Fruit fly (Drosophila melanogaster) whole organism, embryonic: ENCODE measurements around the gene Ir75d.

Experiments used
- Antp ChIP-seq: fragments of 200-800 bp; sonication (Bioruptor generic); optimal IDR thresholded peaks from 3 replicates; lab custom pipeline; 2016; ENCODE audit warnings: missing biosample characterization, missing genetic modification characterization
- Bteb2 ChIP-seq: fragments of 200-800 bp; sonication (Bioruptor generic); optimal IDR thresholded peaks from 2 replicates; lab custom pipeline; 2016; ENCODE audit warnings: missing biosample characterization, missing genetic modification characterization
- CG13424 ChIP-seq: fragments of 200-800 bp; sonication (Bioruptor generic); optimal IDR thresholded peaks from 2 replicates; lab custom pipeline; 2019; ENCODE audit warnings: missing biosample characterization, mild to moderate bottlenecking, missing genetic modification characterization, moderate library complexity
- CG16815 ChIP-seq: fragments of 200-800 bp; sonication (Bioruptor generic); optimal IDR thresholded peaks from 3 replicates; lab custom pipeline; 2017; ENCODE audit warnings: missing biosample characterization, mild to moderate bottlenecking, missing genetic modification characterization
- CG17802 ChIP-seq: fragments of 200-800 bp; sonication (Bioruptor generic); optimal IDR thresholded peaks from 2 replicates; lab custom pipeline; 2018; ENCODE audit warnings: missing biosample characterization, mild to moderate bottlenecking, missing genetic modification characterization, moderate library complexity
- CG17912 ChIP-seq: fragments of 200-800 bp; sonication (Bioruptor generic); optimal IDR thresholded peaks from 2 replicates; lab custom pipeline; 2018; ENCODE audit warnings: missing biosample characterization, mild to moderate bottlenecking, missing genetic modification characterization
- CG1832 ChIP-seq: fragments of 200-800 bp; sonication (Bioruptor generic); optimal IDR thresholded peaks from 2 replicates; lab custom pipeline; 2017; ENCODE audit warnings: missing biosample characterization, mild to moderate bottlenecking, missing genetic modification characterization, inconsistent platforms
- CG2199 ChIP-seq: fragments of 200-800 bp; sonication (Bioruptor generic); IDR thresholded peaks from 3 replicates; pipeline ENCODE4 v1.3.6; 2022; ENCODE audit warnings: missing biosample characterization, missing genetic modification characterization
- CG3847 ChIP-seq: fragments of 200-800 bp; sonication (Bioruptor generic); IDR thresholded peaks from 2 replicates; pipeline ENCODE4 v1.3.6; 2022; ENCODE audit warnings: missing biosample characterization, missing genetic modification characterization
- CG42726 ChIP-seq: fragments of 200-800 bp; sonication (Bioruptor generic); IDR thresholded peaks from 2 replicates; pipeline ENCODE4 v1.3.6; 2022; ENCODE audit warnings: missing biosample characterization, missing genetic modification characterization; ENCODE audit not compliant: partially characterized antibody
- CG4854 ChIP-seq: fragments of 200-800 bp; sonication (Bioruptor generic); optimal IDR thresholded peaks from 2 replicates; lab custom pipeline; 2016; ENCODE audit warnings: missing biosample characterization, missing genetic modification characterization, inconsistent platforms
- CG6683 ChIP-seq: fragments of 200-800 bp; sonication (Bioruptor generic); optimal IDR thresholded peaks from 2 replicates; lab custom pipeline; 2017; ENCODE audit warnings: missing biosample characterization, mild to moderate bottlenecking, missing genetic modification characterization, missing genetic modification reagents
- CG6791 ChIP-seq: fragments of 200-800 bp; sonication (Bioruptor generic); IDR thresholded peaks from 3 replicates; pipeline ENCODE4 v1.3.6; 2022; ENCODE audit warnings: missing biosample characterization, missing genetic modification characterization; ENCODE audit not compliant: partially characterized antibody
- CG7839 ChIP-seq: fragments of 200-800 bp; sonication (Bioruptor generic); optimal IDR thresholded peaks from 3 replicates; lab custom pipeline; 2018; ENCODE audit warnings: missing biosample characterization, mild to moderate bottlenecking, missing genetic modification characterization, moderate library complexity
- CG9437 ChIP-seq: fragments of 200-800 bp; sonication (Bioruptor generic); optimal IDR thresholded peaks from 2 replicates; lab custom pipeline; 2018; ENCODE audit warnings: missing biosample characterization, mild to moderate bottlenecking, missing genetic modification characterization
- CHES-1-like ChIP-seq: fragments of 200-800 bp; sonication (Bioruptor generic); optimal IDR thresholded peaks from 2 replicates; lab custom pipeline; 2016; ENCODE audit warnings: missing biosample characterization, missing genetic modification characterization
- CTCF ChIP-seq: fragments of 200-800 bp; sonication (Bioruptor generic); optimal IDR thresholded peaks from 2 replicates; lab custom pipeline; 2017; ENCODE audit warnings: missing biosample characterization, mild to moderate bottlenecking, missing genetic modification characterization, moderate library complexity
- Chrac-16 ChIP-seq: fragments of 200-800 bp; sonication (Bioruptor generic); optimal IDR thresholded peaks from 3 replicates; lab custom pipeline; 2016; ENCODE audit warnings: missing biosample characterization, missing genetic modification characterization
- D19B ChIP-seq: fragments of 200-800 bp; sonication (Bioruptor generic); optimal IDR thresholded peaks from 2 replicates; lab custom pipeline; 2017; ENCODE audit warnings: missing biosample characterization, mild to moderate bottlenecking, missing genetic modification characterization
- Dek ChIP-seq: fragments of 200-800 bp; sonication (Bioruptor generic); optimal IDR thresholded peaks from 3 replicates; lab custom pipeline; 2019; ENCODE audit warnings: missing biosample characterization, mild to moderate bottlenecking, missing genetic modification characterization, moderate library complexity
- HmgD ChIP-seq: fragments of 200-800 bp; sonication (Bioruptor generic); optimal IDR thresholded peaks from 3 replicates; lab custom pipeline; 2016; ENCODE audit warnings: missing biosample characterization, missing genetic modification characterization
- HmgZ ChIP-seq: fragments of 200-800 bp; sonication (Bioruptor generic); optimal IDR thresholded peaks from 2 replicates; lab custom pipeline; 2018; ENCODE audit warnings: missing biosample characterization, mild to moderate bottlenecking, missing genetic modification characterization
- Hr78 ChIP-seq, 2 experiments: fragments of 200-800 bp in 1 of 2; fragments of >200 bp in 1 of 2; sonication (Bioruptor generic) in 1 of 2; optimal IDR thresholded peaks; 2 replicates each; lab custom pipeline; 2017 to 2019; ENCODE audit warnings: missing biosample characterization in 2 of 2, missing genetic modification characterization in 2 of 2, mild to moderate bottlenecking in 1 of 2, moderate library complexity in 1 of 2
- Lhr ChIP-seq: fragments of 200-800 bp; sonication (Bioruptor generic); optimal IDR thresholded peaks from 3 replicates; lab custom pipeline; 2017; ENCODE audit warnings: mild to moderate bottlenecking, missing biosample characterization, missing genetic modification reagents, missing genetic modification characterization
- Lim3 ChIP-seq: fragments of 200-800 bp; sonication (Bioruptor generic); IDR thresholded peaks from 2 replicates; pipeline ENCODE4 v1.3.6; 2022; ENCODE audit warnings: missing biosample characterization, missing genetic modification characterization
- MESR4 ChIP-seq: fragments of 200-800 bp; sonication (Bioruptor generic); optimal IDR thresholded peaks from 2 replicates; lab custom pipeline; 2018; ENCODE audit warnings: missing biosample characterization, mild to moderate bottlenecking, missing genetic modification characterization, moderate library complexity
- Nf-YB ChIP-seq: fragments of 200-800 bp; sonication (Bioruptor generic); optimal IDR thresholded peaks from 3 replicates; lab custom pipeline; 2019; ENCODE audit warnings: missing biosample characterization, mild to moderate bottlenecking, missing genetic modification characterization, moderate library complexity
- Rfx ChIP-seq: fragments of 200-800 bp; sonication (Bioruptor generic); IDR thresholded peaks from 2 replicates; pipeline ENCODE4 v1.3.6; 2022; ENCODE audit warnings: missing biosample characterization, missing genetic modification characterization
- Sox100B ChIP-seq: fragments of 200-800 bp; sonication (Bioruptor generic); optimal IDR thresholded peaks from 3 replicates; lab custom pipeline; 2018; ENCODE audit warnings: missing biosample characterization, mild to moderate bottlenecking, missing genetic modification characterization
- Vsx1 ChIP-seq: fragments of 200-800 bp; sonication (Bioruptor generic); optimal IDR thresholded peaks from 2 replicates; lab custom pipeline; 2017; ENCODE audit warnings: missing biosample characterization, mild to moderate bottlenecking, missing genetic modification characterization, missing genetic modification reagents
- abd-A ChIP-seq: fragments of 200-800 bp; sonication (Bioruptor generic); optimal IDR thresholded peaks from 3 replicates; lab custom pipeline; 2019; ENCODE audit warnings: missing biosample characterization, mild to moderate bottlenecking, missing genetic modification characterization, moderate library complexity
- bcd ChIP-seq: fragments of 200-800 bp; sonication (Bioruptor generic); optimal IDR thresholded peaks from 2 replicates; lab custom pipeline; 2017; ENCODE audit warnings: missing biosample characterization, mild to moderate bottlenecking, missing genetic modification characterization
- cas ChIP-seq: fragments of 200-800 bp; sonication (Bioruptor generic); IDR thresholded peaks from 2 replicates; pipeline ENCODE4 v1.3.6; 2022; ENCODE audit warnings: missing biosample characterization, missing genetic modification characterization
- chinmo ChIP-seq: fragments of 200-800 bp; sonication (Bioruptor generic); IDR thresholded peaks from 4 replicates; pipeline ENCODE4 v1.3.6; 2022; ENCODE audit warnings: missing biosample characterization, missing genetic modification characterization; ENCODE audit not compliant: partially characterized antibody
- da ChIP-seq: fragments of 200-800 bp; sonication (Bioruptor generic); optimal IDR thresholded peaks from 2 replicates; lab custom pipeline; 2016; ENCODE audit warnings: missing biosample characterization, missing genetic modification characterization
- dati ChIP-seq: fragments of 200-800 bp; sonication (Bioruptor generic); IDR thresholded peaks from 2 replicates; pipeline ENCODE4 v1.3.6; 2022; ENCODE audit warnings: missing biosample characterization, missing genetic modification characterization
- fd96Cb ChIP-seq: fragments of 200-800 bp; sonication (Bioruptor generic); optimal IDR thresholded peaks from 2 replicates; lab custom pipeline; 2018; ENCODE audit warnings: missing biosample characterization, mild to moderate bottlenecking, missing genetic modification characterization, moderate library complexity
- gt ChIP-seq: fragments of 200-800 bp; sonication (Bioruptor generic); IDR thresholded peaks from 2 replicates; pipeline ENCODE4 v1.3.6; 2022; ENCODE audit warnings: missing biosample characterization, missing genetic modification characterization
- jumu ChIP-seq: fragments of 200-800 bp; sonication (Bioruptor generic); optimal IDR thresholded peaks from 3 replicates; lab custom pipeline; 2016; ENCODE audit warnings: missing biosample characterization, missing genetic modification characterization
- kay ChIP-seq: fragments of 200-800 bp; sonication (Bioruptor generic); optimal IDR thresholded peaks from 2 replicates; lab custom pipeline; 2016; ENCODE audit warnings: missing biosample characterization, missing genetic modification characterization
- lmd ChIP-seq: fragments of 200-800 bp; sonication (Bioruptor generic); IDR thresholded peaks from 2 replicates; pipeline ENCODE4 v1.3.6; 2022; ENCODE audit warnings: missing biosample characterization, missing genetic modification characterization
- prd ChIP-seq, 3 experiments: fragments of >200 bp in 2 of 3; fragments of 200-800 bp in 1 of 3; sonication (Bioruptor generic) in 1 of 3; optimal IDR thresholded peaks in 2 of 3; IDR thresholded peaks in 1 of 3; 2 replicates in 2 of 3; 3 replicates in 1 of 3; pipeline versions ENCODE4 v1.3.6 to Lab custom; 2017 to 2022; ENCODE audit warnings: missing biosample characterization in 1 of 3, missing genetic modification characterization in 1 of 3
- sc ChIP-seq, 3 experiments: fragments of >200 bp in 2 of 3; fragments of 200-800 bp in 1 of 3; sonication (Bioruptor generic) in 1 of 3; optimal IDR thresholded peaks; 2 replicates in 2 of 3; 3 replicates in 1 of 3; lab custom pipeline; 2017; ENCODE audit warnings: mild to moderate bottlenecking in 1 of 3, missing biosample characterization in 1 of 3, missing genetic modification characterization in 1 of 3, missing genetic modification reagents in 1 of 3
- scrt ChIP-seq: fragments of 200-800 bp; sonication (Bioruptor generic); optimal IDR thresholded peaks from 2 replicates; lab custom pipeline; 2018; ENCODE audit warnings: missing biosample characterization, mild to moderate bottlenecking, missing genetic modification characterization, moderate library complexity
- slbo ChIP-seq: fragments of 200-800 bp; sonication (Bioruptor generic); IDR thresholded peaks from 2 replicates; pipeline ENCODE4 v1.3.6; 2022; ENCODE audit warnings: missing biosample characterization, missing genetic modification characterization
- sob ChIP-seq: fragments of 200-800 bp; sonication (Bioruptor generic); IDR thresholded peaks from 2 replicates; pipeline ENCODE4 v1.3.6; 2022; ENCODE audit warnings: missing biosample characterization, missing genetic modification characterization
- ssp ChIP-seq: fragments of 200-800 bp; sonication (Bioruptor generic); IDR thresholded peaks from 2 replicates; pipeline ENCODE4 v1.3.6; 2022; ENCODE audit warnings: missing biosample characterization, missing genetic modification characterization
- stwl ChIP-seq: fragments of 200-800 bp; sonication (Bioruptor generic); optimal IDR thresholded peaks from 3 replicates; lab custom pipeline; 2018; ENCODE audit warnings: missing biosample characterization, mild to moderate bottlenecking, missing genetic modification characterization, moderate library complexity
- trem ChIP-seq: fragments of 200-800 bp; optimal IDR thresholded peaks from 3 replicates; lab custom pipeline; 2019; ENCODE audit warnings: missing biosample characterization, mild to moderate bottlenecking, missing genetic modification characterization, moderate library complexity
- vvl ChIP-seq: fragments of 200-800 bp; sonication (Bioruptor generic); IDR thresholded peaks from 2 replicates; pipeline ENCODE4 v1.3.6; 2022; ENCODE audit warnings: missing biosample characterization, missing genetic modification characterization

Gene Ir75d

DNA sequence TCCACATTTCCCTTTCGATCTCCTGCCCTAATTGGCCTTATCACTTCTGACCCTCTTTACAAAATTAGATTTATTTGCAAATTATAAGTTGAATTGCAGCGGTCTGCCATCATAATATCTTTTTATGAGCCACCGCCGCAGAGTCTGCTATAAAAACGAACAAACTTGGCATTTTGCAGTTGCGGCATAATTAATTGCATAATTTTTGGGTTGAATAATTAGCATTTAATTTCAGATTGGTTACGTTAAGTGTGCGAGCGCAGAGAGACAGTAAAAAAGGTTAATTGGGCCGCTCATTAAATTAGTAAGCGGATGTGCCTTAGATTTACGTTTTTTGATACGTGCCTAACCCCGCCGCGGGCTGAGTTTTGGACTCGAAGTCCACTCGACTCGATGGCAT is 38.2 kb upstream of the Ir75d start:
- no peak for TF ChIP-seq Sox100B (GFP tag; lab: Kevin White, UChicago)
- peak; percentile 86 for TF ChIP-seq CG9437 (GFP tag; lab: Kevin White, UChicago)
- TF ChIP-seq Nf-YB (GFP tag; lab: Kevin White, UChicago), result no peak
- no peak for TF ChIP-seq CG6683 (GFP tag; lab: Kevin White, UChicago)
- TF ChIP-seq Lim3 (GFP tag; lab: Robert Waterston, UW), result no peak
- TF ChIP-seq Antp, result no peak
- TF ChIP-seq bcd (GFP tag; lab: Kevin White, UChicago), result no peak
- TF ChIP-seq HmgZ (tag; lab: Kevin White, UChicago), result no peak
- no peak for TF ChIP-seq sc (optimal IDR thresholded peaks at IDR 0.05; lab: Kevin White, UChicago)
- no peak for TF ChIP-seq sc (GFP tag; optimal IDR thresholded peaks at IDR 0.05; lab: Kevin White, UChicago)
- TF ChIP-seq Vsx1 (GFP tag; lab: Kevin White, UChicago), result peak; percentile 50
- TF ChIP-seq cas (GFP tag; lab: Robert Waterston, UW), result no peak
- no peak for TF ChIP-seq scrt
- no peak for TF ChIP-seq fd96Cb
- no peak for TF ChIP-seq CG17912 (GFP tag; lab: Kevin White, UChicago)
- no peak for TF ChIP-seq slbo (GFP tag; lab: Robert Waterston, UW)
- peak; percentile 28 for TF ChIP-seq Rfx (GFP tag; lab: Robert Waterston, UW)
- TF ChIP-seq CG1832 (GFP tag; lab: Kevin White, UChicago), result no peak
- TF ChIP-seq CG7839 (tag; lab: Kevin White, UChicago), result no peak
- no peak for TF ChIP-seq Chrac-16 (GFP tag; lab: Kevin White, UChicago)
- no peak for TF ChIP-seq CG42726
- TF ChIP-seq Dek (tag; lab: Kevin White, UChicago), result no peak
- no peak for TF ChIP-seq CHES-1-like
- TF ChIP-seq CTCF (GFP tag; lab: Kevin White, UChicago), result peak; percentile 13
- 0 out of 3 replicates have a peak, but pooled peaks have one; percentile 20 for TF ChIP-seq CG2199
- peak; percentile 9 for TF ChIP-seq stwl (tag; lab: Kevin White, UChicago)
- 0 out of 2 replicates have a peak, but pooled peaks have one; percentile 24 for TF ChIP-seq sob
- TF ChIP-seq CG13424 (tag; lab: Kevin White, UChicago), result no peak
- no peak for TF ChIP-seq trem
- no peak for TF ChIP-seq Bteb2 (GFP tag; lab: Kevin White, UChicago)
- no peak for TF ChIP-seq lmd (GFP tag; lab: Robert Waterston, UW)
- no peak for TF ChIP-seq MESR4 (GFP tag; lab: Kevin White, UChicago)
- TF ChIP-seq jumu, result no peak
- TF ChIP-seq vvl (GFP tag; lab: Robert Waterston, UW), result peak; percentile 90
- TF ChIP-seq D19B (GFP tag; lab: Kevin White, UChicago), result no peak
- TF ChIP-seq kay (GFP tag; lab: Kevin White, UChicago), result no peak
- no peak for TF ChIP-seq CG6791 (GFP tag; lab: Robert Waterston, UW)
- TF ChIP-seq HmgD (GFP tag; lab: Kevin White, UChicago), result no peak
- TF ChIP-seq chinmo (GFP tag; lab: Robert Waterston, UW), result 0 out of 4 replicates have a peak, but pooled peaks have one; percentile 72
- no peak for TF ChIP-seq da (GFP tag; lab: Kevin White, UChicago)
- no peak for TF ChIP-seq CG3847 (GFP tag; lab: Robert Waterston, UW)
- TF ChIP-seq dati (GFP tag; lab: Robert Waterston, UW), result no peak
- no peak for TF ChIP-seq CG4854
- no peak for TF ChIP-seq CG17802 (tag; lab: Kevin White, UChicago)
- no peak for TF ChIP-seq CG16815 (GFP tag; lab: Kevin White, UChicago)
- peak in 1 of 2 experiments; percentile 24 for TF ChIP-seq Hr78 (GFP tag; optimal IDR thresholded peaks at IDR 0.05; lab: Kevin White, UChicago)
- TF ChIP-seq abd-A, result no peak
- no peak for TF ChIP-seq gt
- TF ChIP-seq prd (optimal IDR thresholded peaks at IDR 0.05; lab: Kevin White, UChicago), result no peak
- TF ChIP-seq prd (GFP tag; IDR thresholded peaks at IDR 0.05; lab: Robert Waterston, UW), result no peak
- no peak for TF ChIP-seq ssp (GFP tag; lab: Robert Waterston, UW)
- TF ChIP-seq Lhr (GFP tag; lab: Kevin White, UChicago), result no peak
